Worm (Caenorhabditis elegans) whole organism, L4/young adult: ENCODE results near the gene C26B9.7.

ENCODE experiments used
- W03F9.2 ChIP-seq: fragments of 150-350 bp; optimal IDR thresholded peaks from 2 replicates; lab custom pipeline; 2014; ENCODE audit warnings: missing biosample characterization, missing genetic modification characterization
- dao-5 ChIP-seq: sonication (generic microtip); optimal IDR thresholded peaks from 2 replicates; lab custom pipeline; 2016; ENCODE audit warnings: missing genotype, missing genetic modification characterization, moderate library complexity, missing compliant biosample characterization
- him-1 ChIP-seq: sonication (generic microtip); optimal IDR thresholded peaks from 2 replicates; lab custom pipeline; 2016; ENCODE audit warnings: missing genotype, missing genetic modification reagents, missing genetic modification characterization, missing compliant biosample characterization

The C26B9.7 gene

DNA sequence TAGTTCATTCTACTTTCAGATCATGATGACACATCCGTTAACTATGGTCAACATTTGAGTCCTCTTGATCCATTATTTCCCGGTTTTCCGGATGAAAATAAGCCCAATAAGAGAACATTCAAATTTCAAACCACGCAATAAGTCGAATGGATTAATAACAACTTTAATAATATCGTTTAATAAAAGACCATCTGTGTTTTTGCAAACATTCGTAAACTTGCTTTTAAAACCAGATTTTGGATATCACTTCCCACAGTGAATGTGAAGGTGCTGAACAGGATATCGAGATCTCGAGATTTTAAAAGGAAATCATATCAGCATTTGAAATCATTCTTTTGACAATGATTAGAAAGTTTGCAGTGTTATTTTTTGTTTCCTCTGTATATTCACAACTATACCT lies at the start of gene C26B9.7:
C26B9.7 (plus strand) TSS at position 301 of the 400 bp plus-strand sequence.
- no peak for TF ChIP-seq W03F9.2 (tag; lab: Kevin White, UChicago)
- TF ChIP-seq him-1 (tag; lab: Kevin White, UChicago) = no peak
- no peak for TF ChIP-seq dao-5

DNA sequence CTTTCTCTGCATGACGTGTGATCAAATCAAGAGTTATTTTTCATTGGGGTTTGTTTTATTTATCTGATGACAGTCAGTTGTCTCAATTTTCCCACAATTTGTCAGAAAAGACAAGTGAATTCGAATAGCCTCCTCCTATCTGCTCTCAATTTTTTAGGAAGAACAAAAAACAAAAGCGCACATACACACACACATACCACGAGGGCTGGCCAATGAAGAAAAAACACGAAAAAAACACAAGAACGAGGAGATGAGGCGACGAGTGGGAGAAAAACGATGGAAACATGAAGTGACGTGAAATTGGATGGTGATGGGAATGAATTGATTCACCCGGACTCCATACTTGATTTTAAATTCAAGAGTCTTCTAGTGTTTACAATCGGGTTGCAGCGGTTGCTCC lies 48.2 kb upstream of the C26B9.7 start:
- TF ChIP-seq dao-5 (no peak), him-1 (tag; lab: Kevin White, UChicago) (no peak), W03F9.2 (tag; lab: Kevin White, UChicago) (no peak)

DNA sequence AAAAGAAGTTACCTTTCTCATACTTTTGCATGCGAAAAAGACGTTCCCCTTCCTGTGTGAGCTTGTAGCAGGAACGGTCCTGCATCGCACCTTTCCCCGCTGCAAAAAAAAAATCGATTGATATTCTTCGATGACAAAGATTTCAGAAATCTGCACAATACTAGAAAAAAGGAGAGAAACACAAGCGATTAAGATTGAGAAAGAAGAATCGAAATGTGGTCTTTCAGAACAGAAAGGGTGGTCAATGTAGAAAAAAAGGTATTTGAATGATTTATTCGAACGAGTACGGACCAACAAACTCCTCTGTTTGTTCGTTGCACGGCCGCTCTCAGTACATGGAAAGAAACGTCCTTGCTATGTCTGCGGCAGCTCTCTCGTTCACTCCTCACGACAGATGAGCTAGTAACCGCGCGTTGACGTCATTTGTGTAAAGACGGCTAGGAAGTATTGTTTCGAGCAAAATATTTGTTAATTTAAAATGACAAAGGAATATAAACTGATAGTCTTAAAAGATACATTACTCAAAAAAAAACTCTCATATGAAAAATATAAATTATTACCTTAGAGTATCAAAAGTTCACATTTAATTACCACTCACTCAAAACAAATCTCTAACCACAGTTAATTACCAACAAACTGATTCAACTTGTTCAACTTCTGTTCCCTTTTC lies 44.0 kb upstream of the C26B9.7 start, which contains the start of gene ift-81:
ift-81 (plus strand) TSS at position 620 of the 670 bp plus-strand sequence.
- TF ChIP-seq dao-5 = no peak
- peak; percentile 26 for TF ChIP-seq him-1 (tag; lab: Kevin White, UChicago)
- TF ChIP-seq W03F9.2 (tag; lab: Kevin White, UChicago) = no peak

DNA sequence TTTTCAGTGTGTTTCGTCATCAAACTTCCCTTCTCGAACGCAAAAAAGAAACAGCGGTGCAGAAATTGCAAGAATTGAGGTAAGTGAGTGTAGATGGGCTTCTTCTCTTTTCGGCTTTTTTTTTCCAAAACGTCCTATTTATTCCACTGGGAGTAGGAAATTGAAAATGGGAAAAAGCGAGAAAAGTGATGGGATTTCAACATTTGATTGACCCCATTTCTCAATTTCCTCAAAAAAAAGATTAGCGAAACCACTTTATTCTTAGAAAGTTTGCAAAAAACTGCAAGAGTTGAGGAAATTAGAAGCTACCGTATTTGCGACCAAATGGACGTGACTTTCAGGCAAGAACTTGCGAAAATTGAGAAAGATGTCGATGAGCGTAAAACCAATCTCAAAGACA lies 38.6 kb upstream of the C26B9.7 start, which contains the start of gene ags-3:
ags-3 (minus strand) TSS at position 101 of the 400 bp plus-strand sequence.
- no peak for TF ChIP-seq him-1 (tag; lab: Kevin White, UChicago)
- TF ChIP-seq W03F9.2 (tag; lab: Kevin White, UChicago) = no peak
- no peak for TF ChIP-seq dao-5

DNA sequence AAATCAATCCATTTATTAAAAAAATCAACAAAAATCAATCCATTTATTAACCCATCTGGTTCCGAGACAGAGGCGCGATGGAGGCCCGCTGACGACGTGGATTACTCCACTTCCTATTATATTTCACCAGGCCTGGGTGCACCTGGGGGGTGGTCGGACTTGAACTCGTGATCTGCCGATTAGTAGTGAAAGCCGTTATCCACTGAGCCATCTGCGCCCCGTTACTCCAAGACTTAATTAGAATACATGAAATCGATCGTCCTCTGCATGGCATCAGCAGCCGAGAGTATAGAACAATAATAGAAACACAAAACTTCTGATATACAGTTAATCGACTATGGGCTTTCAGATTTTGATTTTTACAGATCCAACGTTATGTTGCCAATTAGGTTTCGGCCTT lies 32.5 kb upstream of the C26B9.7 start:
- no peak for TF ChIP-seq dao-5
- TF ChIP-seq him-1 (tag; lab: Kevin White, UChicago) = no peak
- no peak for TF ChIP-seq W03F9.2 (tag; lab: Kevin White, UChicago)

DNA sequence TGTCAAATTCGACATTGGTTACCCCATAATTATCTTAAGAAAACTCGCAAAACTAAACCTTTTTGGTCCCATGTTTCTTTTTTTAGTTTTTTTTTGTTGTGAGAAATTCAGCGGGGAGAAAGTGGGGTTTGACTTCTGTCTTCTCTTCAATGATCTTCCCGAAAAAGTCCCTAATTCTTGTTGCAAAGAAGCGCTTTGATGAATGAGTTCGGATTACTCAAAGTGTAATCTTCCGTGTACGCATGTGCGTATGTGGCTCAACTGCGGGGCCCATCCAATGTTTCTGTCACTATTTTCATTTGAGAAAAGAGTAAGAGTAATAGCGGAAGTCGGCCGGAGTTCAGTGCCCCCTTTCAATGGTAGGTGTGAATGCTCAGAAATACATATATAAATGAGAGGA lies 30.9 kb upstream of the C26B9.7 start:
- TF ChIP-seq W03F9.2 (tag; lab: Kevin White, UChicago) = no peak
- no peak for TF ChIP-seq him-1 (tag; lab: Kevin White, UChicago)
- no peak for TF ChIP-seq dao-5

DNA sequence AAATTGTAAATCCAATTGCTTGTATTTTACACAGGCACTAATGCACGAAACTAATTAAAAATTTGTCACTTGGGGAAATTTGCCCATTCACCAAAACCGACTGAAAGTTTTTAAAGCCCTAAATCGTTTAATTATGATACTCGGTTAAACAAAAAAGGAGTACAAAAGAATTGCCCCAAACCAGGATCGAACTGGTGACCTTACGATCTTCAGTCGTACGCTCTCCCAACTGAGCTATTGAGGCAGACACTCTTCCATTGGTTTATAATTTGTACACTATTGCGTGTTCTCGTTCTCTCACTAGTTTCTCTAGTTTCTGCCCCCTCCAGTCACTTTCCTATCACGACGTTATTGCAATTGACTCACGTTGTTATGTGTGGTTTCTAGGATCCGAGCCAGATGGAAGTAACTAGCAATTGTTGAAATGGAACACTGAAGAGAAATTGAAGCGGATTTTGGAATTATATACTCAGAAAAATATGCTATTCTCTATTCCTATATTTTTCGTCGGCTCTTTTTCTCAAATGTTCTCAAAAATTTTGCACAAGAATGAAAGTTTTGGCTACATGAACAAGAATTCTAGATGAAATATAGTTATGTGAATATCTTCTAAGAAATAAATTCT lies 22.8 kb upstream of the C26B9.7 start:
- peak; percentile 67 for TF ChIP-seq dao-5
- no peak for TF ChIP-seq W03F9.2 (tag; lab: Kevin White, UChicago)

DNA sequence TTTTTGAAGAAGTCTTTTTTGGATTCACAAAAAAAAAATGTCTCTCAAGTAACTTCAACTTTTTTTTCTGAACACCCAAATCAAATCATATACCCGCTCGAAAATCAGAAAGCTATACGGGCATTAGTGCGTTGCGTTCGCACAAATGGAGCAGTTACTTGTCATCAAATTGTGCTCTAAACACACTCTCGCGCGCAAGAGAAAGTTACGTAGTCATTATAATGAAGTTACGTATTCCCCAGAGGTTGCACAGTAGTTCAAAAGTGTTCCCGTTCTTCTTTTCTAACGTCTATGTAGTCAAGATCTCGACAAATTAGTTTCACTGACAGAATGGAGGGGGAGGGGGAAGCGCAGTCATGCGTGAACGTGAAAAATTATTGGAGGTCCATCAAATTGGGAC lies 20.5 kb upstream of the C26B9.7 start:
- TF ChIP-seq dao-5 (no peak), him-1 (tag; lab: Kevin White, UChicago) (no peak), W03F9.2 (tag; lab: Kevin White, UChicago) (no peak)

DNA sequence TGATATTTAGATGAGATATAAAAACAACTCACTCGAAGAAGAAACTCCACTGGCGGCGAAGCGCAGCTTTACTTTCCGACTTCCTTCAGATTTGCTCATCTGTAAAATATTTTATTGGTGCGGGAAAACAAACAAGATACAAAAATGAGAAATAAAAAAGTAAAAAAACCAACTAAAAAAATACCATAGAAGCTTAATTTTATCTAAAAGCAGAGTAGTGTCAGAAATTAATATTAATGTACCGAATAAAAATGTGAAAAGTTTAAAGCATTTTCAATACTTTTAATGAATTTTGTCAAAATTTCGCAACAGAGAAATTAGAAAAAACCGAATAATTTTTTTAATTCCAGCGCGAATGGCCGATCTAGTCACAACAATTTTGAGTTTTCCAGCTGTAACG lies 18.8 kb upstream of the C26B9.7 start, which contains the start of gene sto-2:
sto-2 (minus strand) TSS at position 101 of the 400 bp plus-strand sequence.
- TF ChIP-seq W03F9.2 (tag; lab: Kevin White, UChicago) = no peak

DNA sequence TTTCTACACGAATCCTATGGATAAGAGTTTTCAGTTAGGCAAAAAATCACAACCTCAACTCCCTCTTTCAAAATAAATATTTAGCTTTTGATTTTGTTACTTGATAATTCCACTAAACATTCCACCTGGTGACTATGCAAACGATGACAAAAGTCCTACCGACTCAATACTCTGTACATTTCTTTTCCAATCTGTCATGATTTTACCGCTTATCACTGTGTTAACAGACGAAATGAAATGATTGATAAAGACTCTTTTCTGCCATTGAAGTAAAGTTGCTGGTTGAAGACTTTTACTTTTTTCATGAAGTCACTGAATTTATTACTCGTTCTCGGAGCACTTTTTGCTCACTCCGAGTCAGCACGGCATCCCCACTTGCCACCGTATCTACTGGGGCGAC lies 12.9 kb upstream of the C26B9.7 start, which contains the start of gene C26B9.5:
C26B9.5 (plus strand) TSS at position 244 of the 400 bp plus-strand sequence.
- TF ChIP-seq him-1 (tag; lab: Kevin White, UChicago) = no peak
- TF ChIP-seq W03F9.2 (tag; lab: Kevin White, UChicago) = no peak
- TF ChIP-seq dao-5 = no peak

DNA sequence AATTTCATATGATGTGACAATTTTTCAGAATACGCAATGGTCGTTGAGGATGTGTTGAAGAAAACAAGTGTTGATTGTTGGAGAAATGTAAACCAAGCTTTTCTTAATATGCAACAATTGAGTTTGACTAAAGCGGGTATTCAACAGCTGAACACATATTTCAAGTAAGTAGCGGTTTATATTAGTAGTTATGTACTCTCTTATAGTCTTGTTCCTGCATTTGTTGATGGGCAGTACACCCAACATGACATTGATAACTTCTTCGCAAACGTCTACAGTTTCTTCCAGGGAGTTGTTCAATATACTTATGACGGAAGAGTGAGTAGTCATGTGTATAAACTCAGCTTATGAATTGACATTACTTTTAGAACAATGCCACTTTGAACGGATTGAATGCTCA lies 11.3 kb upstream of the C26B9.7 start:
- TF ChIP-seq him-1 (tag; lab: Kevin White, UChicago) = no peak
- no peak for TF ChIP-seq dao-5
- TF ChIP-seq W03F9.2 (tag; lab: Kevin White, UChicago) = no peak

DNA sequence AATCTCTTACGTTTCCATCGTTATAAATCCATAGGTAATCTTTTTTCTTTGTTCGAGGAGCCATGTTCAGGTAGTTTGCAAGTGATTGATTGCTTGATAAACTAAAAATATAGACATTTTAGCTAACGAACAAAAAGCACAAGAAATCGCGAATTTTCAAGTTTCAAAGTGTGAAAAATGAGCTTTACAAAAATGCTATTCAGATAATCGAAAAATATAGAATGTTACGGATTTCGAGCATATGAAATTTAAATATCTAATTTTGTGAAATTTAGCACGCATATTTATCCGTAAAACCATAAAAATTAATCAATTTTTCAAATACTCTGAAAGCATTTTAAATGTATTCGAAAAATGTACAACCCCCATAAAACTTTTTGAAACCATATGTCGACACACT lies 6.7 kb upstream of the C26B9.7 start, which contains the start of gene C26B9.6:
C26B9.6 (minus strand) TSS at position 101 of the 400 bp plus-strand sequence.
- TF ChIP-seq dao-5 (no peak), W03F9.2 (tag; lab: Kevin White, UChicago) (no peak), him-1 (tag; lab: Kevin White, UChicago) (no peak)

DNA sequence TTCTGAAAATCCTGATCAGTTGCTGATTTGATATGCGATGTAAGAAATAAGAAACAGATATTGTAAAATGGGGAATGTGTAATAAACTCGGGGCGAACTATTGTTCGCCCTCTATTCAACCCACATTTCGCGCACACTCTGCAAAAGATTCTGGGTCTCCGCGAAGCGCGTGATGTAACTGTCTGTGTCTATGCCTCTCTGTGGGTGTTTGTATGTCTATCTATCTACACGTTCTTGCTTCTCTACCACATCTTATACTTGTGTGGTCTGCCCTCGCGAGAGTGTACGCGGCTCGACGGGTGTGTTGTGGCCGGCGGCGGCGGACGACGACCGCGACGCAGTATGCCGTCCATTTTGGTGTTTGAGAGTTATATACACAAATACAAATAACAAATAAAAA lies 5.6 kb upstream of the C26B9.7 start:
- TF ChIP-seq W03F9.2 (tag; lab: Kevin White, UChicago) (peak; percentile 49), dao-5 (no peak)

DNA sequence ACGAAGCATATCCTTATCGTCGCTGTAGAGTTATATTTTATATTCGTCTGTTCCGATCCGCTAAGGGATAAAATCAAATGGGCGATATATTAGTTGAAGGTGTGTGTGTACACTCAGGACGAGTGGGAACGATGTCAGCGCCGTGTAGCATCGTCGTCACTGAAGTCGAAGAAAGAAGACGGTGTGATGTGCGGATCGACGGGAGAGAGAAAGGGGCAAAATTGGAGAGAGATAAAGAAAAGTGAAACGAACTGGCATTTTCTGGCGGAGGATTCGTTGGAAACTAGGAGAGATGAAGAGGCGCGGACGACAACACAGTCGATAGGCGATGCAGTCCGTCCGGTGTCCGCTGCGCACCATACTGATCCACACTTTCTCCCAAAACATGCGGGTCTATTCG lies 4.1 kb upstream of the C26B9.7 start, which contains the start of gene C26B9.3:
C26B9.3 (plus strand) TSS at position 343 of the 400 bp plus-strand sequence.
- TF ChIP-seq W03F9.2 (tag; lab: Kevin White, UChicago) (no peak), dao-5 (no peak), him-1 (tag; lab: Kevin White, UChicago) (no peak)
